Fruit fly (Drosophila melanogaster): ENCODE data around the gene CG2246.

DNA sequence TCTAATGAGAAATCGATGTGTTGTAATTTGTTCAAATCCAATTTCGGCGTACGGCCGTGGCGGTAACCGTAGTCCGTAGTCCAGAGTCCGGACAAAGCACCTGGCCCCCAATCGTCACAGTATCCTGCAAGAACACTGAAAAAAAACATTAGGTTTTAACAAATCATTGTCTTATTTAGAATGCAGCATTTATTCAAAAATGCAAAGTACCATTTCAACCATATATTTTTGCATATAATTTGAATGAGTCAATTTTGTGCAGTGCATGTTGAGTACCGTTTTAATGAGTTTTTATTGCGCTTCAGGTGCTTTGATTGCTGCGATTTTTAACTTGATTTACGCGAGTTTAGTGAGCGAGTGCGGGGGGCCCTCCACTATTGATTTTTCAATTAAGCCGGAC, 40.1 kb downstream of the CG2246 start:
- TF ChIP-seq Crg-1 (GFP tag; optimal IDR thresholded peaks at IDR 0.05), result no peak
- TF ChIP-seq Hr96 (GFP tag; optimal IDR thresholded peaks at IDR 0.05), result no peak
- TF ChIP-seq CG7101 (tag; optimal IDR thresholded peaks at IDR 0.05), result no peak
- TF ChIP-seq CG1620 (GFP tag; optimal IDR thresholded peaks at IDR 0.05), result no peak
- TF ChIP-seq tj (GFP tag; optimal IDR thresholded peaks at IDR 0.05), result no peak
- TF ChIP-seq Mnt (GFP tag; optimal IDR thresholded peaks at IDR 0.05), result no peak
- TF ChIP-seq Clk (GFP tag; optimal IDR thresholded peaks at IDR 0.05), result no peak

All from whole organism, adult.